Worm (Caenorhabditis elegans) whole organism, mixed stage, embryonic: ENCODE results near the gene R04B5.11.
A peak's percentile ranks its signal among the peaks of the same experiment; 100 is the strongest.

Source experiments
- ceh-39 ChIP-seq: fragments of 150-350 bp; optimal IDR thresholded peaks from 2 replicates; lab custom pipeline; 2014; ENCODE audit warnings: missing biosample characterization, missing genetic modification characterization
- ces-1 ChIP-seq: fragments of 150-350 bp; optimal IDR thresholded peaks from 2 replicates; lab custom pipeline; 2014; ENCODE audit warnings: missing biosample characterization, missing genetic modification reagents, missing genetic modification characterization
- elt-1 ChIP-seq: sonication (generic microtip); optimal IDR thresholded peaks from 2 replicates; lab custom pipeline; 2017; ENCODE audit warnings: missing genetic modification characterization, mild to moderate bottlenecking, missing compliant biosample characterization, antibody characterized with exemption, moderate library complexity, borderline replicate concordance; ENCODE audit not compliant: insufficient read depth
- hlh-1 ChIP-seq: fragments of 150-350 bp; optimal IDR thresholded peaks from 2 replicates; lab custom pipeline; 2014; ENCODE audit warnings: missing biosample characterization, missing genetic modification reagents, missing genetic modification characterization
- lin-13 ChIP-seq: fragments of 150-350 bp; optimal IDR thresholded peaks from 2 replicates; lab custom pipeline; 2014; ENCODE audit warnings: missing biosample characterization, missing genetic modification characterization
- lsy-2 ChIP-seq: fragments of 150-350 bp; optimal IDR thresholded peaks from 2 replicates; lab custom pipeline; 2014; ENCODE audit warnings: missing biosample characterization, missing genetic modification characterization
- mep-1 ChIP-seq: fragments of 150-350 bp; optimal IDR thresholded peaks from 2 replicates; lab custom pipeline; 2017; ENCODE audit warnings: missing biosample characterization, missing genetic modification reagents, missing genetic modification characterization, inconsistent platforms
- nhr-2 ChIP-seq: fragments of 150-350 bp; optimal IDR thresholded peaks from 2 replicates; lab custom pipeline; 2014; ENCODE audit warnings: missing biosample characterization, missing genetic modification characterization
- nhr-237 ChIP-seq: fragments of 150-350 bp; optimal IDR thresholded peaks from 2 replicates; lab custom pipeline; 2014; ENCODE audit warnings: missing biosample characterization, missing genetic modification characterization
- nhr-28 ChIP-seq: fragments of 150-350 bp; optimal IDR thresholded peaks from 2 replicates; lab custom pipeline; 2014; ENCODE audit warnings: missing biosample characterization, missing genetic modification characterization
- nhr-76 ChIP-seq: sonication (generic microtip); optimal IDR thresholded peaks from 2 replicates; lab custom pipeline; 2017; ENCODE audit warnings: missing biosample characterization, missing genetic modification characterization
- pha-4 ChIP-seq: fragments of 150-350 bp; optimal IDR thresholded peaks from 2 replicates; lab custom pipeline; 2018; ENCODE audit warnings: missing biosample characterization, missing genetic modification reagents, missing genetic modification characterization
- sem-2 ChIP-seq: fragments of 200-800 bp; sonication (Bioruptor generic); optimal IDR thresholded peaks from 2 replicates; lab custom pipeline; 2018; ENCODE audit warnings: mild to moderate bottlenecking, missing genetic modification characterization, missing compliant biosample characterization
- snpc-4 ChIP-seq: fragments of 150-350 bp; optimal IDR thresholded peaks from 2 replicates; lab custom pipeline; 2014; ENCODE audit warnings: missing biosample characterization, missing genetic modification characterization
- sptf-1 ChIP-seq: sonication (generic microtip); optimal IDR thresholded peaks from 2 replicates; lab custom pipeline; 2017; ENCODE audit warnings: mild to moderate bottlenecking, missing genetic modification characterization, moderate library complexity, missing compliant biosample characterization
- unc-120 ChIP-seq: sonication (generic microtip); optimal IDR thresholded peaks from 2 replicates; lab custom pipeline; 2017; ENCODE audit warnings: missing genetic modification characterization, missing compliant biosample characterization; ENCODE audit not compliant: poor library complexity, severe bottlenecking
- unc-39 ChIP-seq: fragments of 150-350 bp; optimal IDR thresholded peaks from 2 replicates; lab custom pipeline; 2014; ENCODE audit warnings: missing biosample characterization, missing genetic modification characterization
- unc-62 ChIP-seq: fragments of 150-350 bp; optimal IDR thresholded peaks from 2 replicates; lab custom pipeline; 2014; ENCODE audit warnings: missing biosample characterization, missing genetic modification reagents, missing genetic modification characterization
- zip-8 ChIP-seq: fragments of 150-350 bp; optimal IDR thresholded peaks from 2 replicates; lab custom pipeline; 2014; ENCODE audit warnings: missing biosample characterization, missing genetic modification characterization

The R04B5.11 gene

DNA sequence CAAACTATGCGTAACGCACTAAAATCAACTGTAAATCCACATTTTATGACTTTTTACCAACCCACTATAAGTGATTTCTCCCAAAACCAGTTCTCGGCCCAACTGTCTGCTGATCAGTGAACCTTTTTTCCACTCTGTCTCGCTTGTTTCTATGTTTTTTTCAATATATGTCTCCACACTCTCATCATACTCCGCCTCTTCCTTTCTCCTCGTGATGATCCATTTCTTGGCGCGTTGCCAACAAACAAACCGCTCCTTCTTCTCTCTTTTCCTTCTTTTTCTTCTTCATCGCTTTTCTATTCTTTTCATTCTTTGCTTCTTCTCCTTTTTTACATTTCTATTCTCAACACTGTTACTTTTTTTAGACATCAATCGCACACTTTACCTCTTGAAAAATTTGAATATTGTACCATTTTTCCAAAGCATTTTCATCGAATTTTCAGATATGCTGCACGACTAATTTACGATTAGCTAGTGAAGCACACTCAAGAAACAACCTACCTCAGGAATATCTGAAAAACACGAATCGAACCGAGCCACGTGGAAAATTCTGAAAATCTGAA, 47.7 kb downstream of the R04B5.11 start, which contains the start of gene T06E8.8:
TSS of gene T06E8.8 (plus strand) at position 513 of the 563 bp plus-strand sequence.
- peak; percentile 3 for TF ChIP-seq sptf-1 (tag; lab: Kevin White, UChicago)
- TF ChIP-seq lsy-2: no peak
- TF ChIP-seq, all 35 proteins: peak for 1

DNA sequence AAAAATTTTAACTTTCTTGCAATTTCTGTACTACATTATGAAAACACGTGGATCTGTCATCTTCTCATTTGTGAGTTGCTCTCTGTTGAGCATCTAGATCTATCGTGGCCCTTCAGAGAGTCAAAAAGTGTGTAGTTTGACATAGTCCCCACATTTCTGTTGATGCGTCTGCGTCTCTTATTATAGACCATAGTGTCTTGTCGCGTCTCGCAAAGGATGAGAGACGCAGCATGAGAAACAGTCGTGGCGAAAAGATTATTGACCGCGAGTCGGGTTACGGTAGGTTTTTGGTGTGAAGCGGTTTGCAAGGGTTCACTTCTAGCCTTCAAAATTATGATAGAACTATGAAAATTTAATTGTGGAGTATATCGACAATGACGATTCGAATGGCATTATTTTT, 48.8 kb downstream of the R04B5.11 start:
- no peak for TF ChIP-seq sem-2 (GFP tag; lab: Kevin White, UChicago)
- no peak for TF ChIP-seq unc-120 (tag; lab: Kevin White, UChicago)
- peak; percentile 77 for TF ChIP-seq ces-1 (GFP tag; lab: Kevin White, UChicago)
- TF ChIP-seq nhr-2 (tag; lab: Kevin White, UChicago): peak; percentile 0
- no peak for TF ChIP-seq zip-8 (tag; lab: Kevin White, UChicago)
- TF ChIP-seq hlh-1 (tag; lab: Kevin White, UChicago): peak; percentile 28
- peak; percentile 45 for TF ChIP-seq lin-13 (tag; lab: Kevin White, UChicago)
- TF ChIP-seq sptf-1 (tag; lab: Kevin White, UChicago): no peak
- peak; percentile 3 for TF ChIP-seq ceh-39 (tag; lab: Kevin White, UChicago)
- peak; percentile 71 for TF ChIP-seq unc-62
- no peak for TF ChIP-seq nhr-28
- no peak for TF ChIP-seq snpc-4 (tag; lab: Kevin White, UChicago)
- TF ChIP-seq elt-1 (tag; lab: Kevin White, UChicago): no peak
- TF ChIP-seq unc-39 (tag; lab: Kevin White, UChicago): no peak
- TF ChIP-seq nhr-237 (tag; lab: Kevin White, UChicago): peak; percentile 52
- TF ChIP-seq pha-4 (tag; lab: Kevin White, UChicago): peak; percentile 77
- TF ChIP-seq mep-1 (tag; lab: Kevin White, UChicago): peak; percentile 51
- peak; percentile 95 for TF ChIP-seq lsy-2
- TF ChIP-seq, all 35 proteins: peak for 10

DNA sequence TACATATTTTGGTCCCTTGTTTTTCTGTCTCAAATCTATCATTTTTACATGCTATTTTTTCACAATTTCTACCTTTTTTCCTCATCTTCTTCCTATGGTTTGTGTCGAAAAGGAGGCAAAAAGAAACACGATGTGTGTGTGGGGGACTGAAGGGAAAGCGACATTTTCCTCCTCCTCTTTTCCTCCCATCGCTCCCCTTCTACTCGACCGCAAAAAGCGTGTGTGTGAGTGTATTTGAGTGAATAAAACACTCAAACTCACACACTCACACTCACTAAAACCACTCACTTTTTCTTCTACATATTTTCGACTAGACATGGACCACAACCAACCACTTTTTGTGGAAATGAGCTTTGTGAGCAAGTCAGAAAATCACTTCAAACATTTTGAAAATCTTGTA, 49.6 kb downstream of the R04B5.11 start:
- TF ChIP-seq sptf-1 (tag; lab: Kevin White, UChicago): peak; percentile 63
- TF ChIP-seq nhr-76 (tag; lab: Kevin White, UChicago): no peak
